Fruit fly (Drosophila melanogaster) whole organism, embryonic: ENCODE measurements around the gene CG32032.

ENCODE experiments used
- Antp ChIP-seq: fragments of 200-800 bp; sonication (Bioruptor generic); optimal IDR thresholded peaks from 3 replicates; lab custom pipeline; 2016; ENCODE audit warnings: missing biosample characterization, missing genetic modification characterization
- B-H2 ChIP-seq: fragments of 200-800 bp; sonication (Bioruptor generic); optimal IDR thresholded peaks from 2 replicates; lab custom pipeline; 2018; ENCODE audit warnings: missing biosample characterization, mild to moderate bottlenecking, missing genetic modification characterization
- Blimp-1 ChIP-seq: fragments of 200-800 bp; sonication (Bioruptor generic); optimal IDR thresholded peaks from 3 replicates; lab custom pipeline; 2018; ENCODE audit warnings: missing biosample characterization, missing genetic modification characterization, mild to moderate bottlenecking, moderate library complexity, missing genetic modification reagents
- CG10979 ChIP-seq: fragments of 200-800 bp; sonication (Bioruptor generic); optimal IDR thresholded peaks from 2 replicates; lab custom pipeline; 2018; ENCODE audit warnings: missing biosample characterization, mild to moderate bottlenecking, missing genetic modification characterization, moderate library complexity
- CG13296 ChIP-seq: fragments of 200-800 bp; sonication (Bioruptor generic); optimal IDR thresholded peaks from 3 replicates; lab custom pipeline; 2018; ENCODE audit warnings: missing biosample characterization, mild to moderate bottlenecking, missing genetic modification characterization
- CG13894 ChIP-seq: fragments of 200-800 bp; sonication (Bioruptor generic); optimal IDR thresholded peaks from 3 replicates; lab custom pipeline; 2018; ENCODE audit warnings: missing biosample characterization, mild to moderate bottlenecking, missing genetic modification characterization, moderate library complexity
- CG14860 ChIP-seq: fragments of 200-800 bp; sonication (Bioruptor generic); IDR thresholded peaks from 3 replicates; pipeline ENCODE4 v1.3.6; 2022; ENCODE audit warnings: missing biosample characterization, missing genetic modification characterization; ENCODE audit not compliant: partially characterized antibody
- CG1832 ChIP-seq: fragments of 200-800 bp; sonication (Bioruptor generic); optimal IDR thresholded peaks from 2 replicates; lab custom pipeline; 2017; ENCODE audit warnings: missing biosample characterization, mild to moderate bottlenecking, missing genetic modification characterization, inconsistent platforms
- CG2120 ChIP-seq: fragments of 200-800 bp; sonication (Bioruptor generic); optimal IDR thresholded peaks from 3 replicates; lab custom pipeline; 2016; ENCODE audit warnings: missing biosample characterization, missing genetic modification characterization
- CG31224 ChIP-seq: fragments of 200-800 bp; sonication (Bioruptor generic); IDR thresholded peaks from 2 replicates; pipeline ENCODE4 v1.3.6; 2022; ENCODE audit warnings: missing biosample characterization, missing genetic modification characterization
- CG3163 ChIP-seq: fragments of 200-800 bp; sonication (Bioruptor generic); optimal IDR thresholded peaks from 3 replicates; lab custom pipeline; 2016; ENCODE audit warnings: missing biosample characterization, missing genetic modification characterization
- CG34376 ChIP-seq: fragments of 200-800 bp; sonication (Bioruptor generic); optimal IDR thresholded peaks from 2 replicates; lab custom pipeline; 2018; ENCODE audit warnings: missing biosample characterization, mild to moderate bottlenecking, missing genetic modification characterization
- CG42726 ChIP-seq: fragments of 200-800 bp; sonication (Bioruptor generic); IDR thresholded peaks from 2 replicates; pipeline ENCODE4 v1.3.6; 2022; ENCODE audit warnings: missing biosample characterization, missing genetic modification characterization; ENCODE audit not compliant: partially characterized antibody
- CG4424 ChIP-seq: fragments of 200-800 bp; sonication (Bioruptor generic); optimal IDR thresholded peaks from 3 replicates; lab custom pipeline; 2016; ENCODE audit warnings: missing biosample characterization, missing genetic modification characterization
- CG4730 ChIP-seq: fragments of 200-800 bp; sonication (Bioruptor generic); IDR thresholded peaks from 2 replicates; pipeline ENCODE4 v1.3.6; 2022; ENCODE audit warnings: missing biosample characterization, missing genetic modification characterization
- CG9215 ChIP-seq: fragments of 200-800 bp; sonication (Bioruptor generic); IDR thresholded peaks from 2 replicates; pipeline ENCODE4 v1.3.6; 2022; ENCODE audit warnings: missing biosample characterization, missing genetic modification characterization
- CG9437 ChIP-seq: fragments of 200-800 bp; sonication (Bioruptor generic); optimal IDR thresholded peaks from 2 replicates; lab custom pipeline; 2018; ENCODE audit warnings: missing biosample characterization, mild to moderate bottlenecking, missing genetic modification characterization
- CG9876 ChIP-seq: fragments of 200-800 bp; sonication (Bioruptor generic); optimal IDR thresholded peaks from 2 replicates; lab custom pipeline; 2016; ENCODE audit warnings: missing biosample characterization, missing genetic modification characterization
- CHES-1-like ChIP-seq: fragments of 200-800 bp; sonication (Bioruptor generic); optimal IDR thresholded peaks from 2 replicates; lab custom pipeline; 2016; ENCODE audit warnings: missing biosample characterization, missing genetic modification characterization
- Chrac-16 ChIP-seq: fragments of 200-800 bp; sonication (Bioruptor generic); optimal IDR thresholded peaks from 3 replicates; lab custom pipeline; 2016; ENCODE audit warnings: missing biosample characterization, missing genetic modification characterization
- HHEX ChIP-seq: fragments of 200-800 bp; sonication (Bioruptor generic); optimal IDR thresholded peaks from 3 replicates; lab custom pipeline; 2017; ENCODE audit warnings: missing biosample characterization, mild to moderate bottlenecking, missing genetic modification characterization, missing genetic modification reagents
- HLH3B ChIP-seq: fragments of 200-800 bp; sonication (Bioruptor generic); IDR thresholded peaks from 2 replicates; pipeline ENCODE4 v1.3.6; 2022; ENCODE audit warnings: missing biosample characterization, missing genetic modification characterization
- Med ChIP-seq: fragments of 200-800 bp; sonication (Bioruptor generic); peaks from one replicate; lab custom pipeline; 2016; ENCODE audit warnings: missing biosample characterization, missing genetic modification characterization, mild to moderate bottlenecking, inconsistent platforms, moderate library complexity
- Myb ChIP-seq: fragments of 200-800 bp; sonication (Bioruptor generic); optimal IDR thresholded peaks from 2 replicates; lab custom pipeline; 2016; ENCODE audit warnings: missing biosample characterization, missing genetic modification characterization
- chinmo ChIP-seq: fragments of 200-800 bp; sonication (Bioruptor generic); IDR thresholded peaks from 4 replicates; pipeline ENCODE4 v1.3.6; 2022; ENCODE audit warnings: missing biosample characterization, missing genetic modification characterization; ENCODE audit not compliant: partially characterized antibody
- cwo ChIP-seq: fragments of 200-800 bp; sonication (Bioruptor generic); optimal IDR thresholded peaks from 3 replicates; lab custom pipeline; 2017; ENCODE audit warnings: missing biosample characterization, missing genetic modification characterization, mild to moderate bottlenecking, moderate library complexity, missing genetic modification reagents
- dmrt99B ChIP-seq: fragments of 200-800 bp; sonication (Bioruptor generic); optimal IDR thresholded peaks from 2 replicates; lab custom pipeline; 2018; ENCODE audit warnings: missing biosample characterization, mild to moderate bottlenecking, missing genetic modification characterization, moderate library complexity
- dysf ChIP-seq: fragments of 200-800 bp; sonication (Bioruptor generic); IDR thresholded peaks from 3 replicates; pipeline ENCODE4 v1.3.6; 2022; ENCODE audit warnings: missing biosample characterization, missing genetic modification characterization
- ems ChIP-seq: fragments of 200-800 bp; sonication (Bioruptor generic); optimal IDR thresholded peaks from 3 replicates; lab custom pipeline; 2016; ENCODE audit warnings: missing biosample characterization, missing genetic modification characterization
- esg ChIP-seq: fragments of 200-800 bp; sonication (Bioruptor generic); conservative IDR thresholded peaks from 2 replicates; pipeline ENCODE4 v1.3.6; 2022; ENCODE audit warnings: missing biosample characterization, missing genetic modification characterization
- eve ChIP-seq, 2 experiments: fragments of >200 bp; optimal IDR thresholded peaks; 2 replicates each; lab custom pipeline; 2017; ENCODE audit warnings: missing biosample characterization in 2 of 2, missing genetic modification characterization in 2 of 2
- gem ChIP-seq: fragments of 200-800 bp; sonication (Bioruptor generic); optimal IDR thresholded peaks from 2 replicates; lab custom pipeline; 2019; ENCODE audit warnings: missing biosample characterization, mild to moderate bottlenecking, missing genetic modification characterization, moderate library complexity
- gsb ChIP-seq: fragments of 200-800 bp; sonication (Bioruptor generic); IDR thresholded peaks from 2 replicates; pipeline ENCODE4 v1.3.6; 2022; ENCODE audit warnings: missing biosample characterization, missing genetic modification characterization
- jumu ChIP-seq: fragments of 200-800 bp; sonication (Bioruptor generic); optimal IDR thresholded peaks from 3 replicates; lab custom pipeline; 2016; ENCODE audit warnings: missing biosample characterization, missing genetic modification characterization
- nau ChIP-seq: fragments of 200-800 bp; sonication (Bioruptor generic); optimal IDR thresholded peaks from 3 replicates; lab custom pipeline; 2017; ENCODE audit warnings: missing biosample characterization, mild to moderate bottlenecking, missing genetic modification characterization, missing genetic modification reagents
- sens ChIP-seq: fragments of 200-800 bp; sonication (Bioruptor generic); peaks from one replicate; lab custom pipeline; 2016; ENCODE audit warnings: missing biosample characterization, missing genetic modification characterization
- sisA ChIP-seq: fragments of 200-800 bp; sonication (Bioruptor generic); IDR thresholded peaks from 2 replicates; pipeline ENCODE4 v1.3.6; 2022; ENCODE audit warnings: missing biosample characterization, missing genetic modification characterization
- toy ChIP-seq: fragments of 200-800 bp; sonication (Bioruptor generic); IDR thresholded peaks from 2 replicates; pipeline ENCODE4 v1.3.6; 2022; ENCODE audit warnings: missing biosample characterization, missing genetic modification characterization

Gene CG32032

dm6 chr3L:9127690-9128458 lies 35.0 kb downstream of the CG32032 start (continued):
- TF ChIP-seq Myb (peak; percentile 39), eve (GFP tag; optimal IDR thresholded peaks at IDR 0.05; lab: Kevin White, UChicago) (peak in 1 of 2 experiments; percentile 86), CG9215 (peak; percentile 23; the same call in 1 of the 2 replicates), CG42726 (GFP tag; lab: Robert Waterston, UW) (no peak), toy (GFP tag; lab: Robert Waterston, UW) (no peak), ems (peak; percentile 33), HHEX (GFP tag; lab: Kevin White, UChicago) (peak; percentile 67), CG1832 (peak; percentile 58), Antp (GFP tag; lab: Kevin White, UChicago) (peak; percentile 62), CG9437 (peak; percentile 45), HLH3B (GFP tag; lab: Robert Waterston, UW) (peak; percentile 29; the same call in 1 of the 2 replicates), gem (tag; lab: Kevin White, UChicago) (peak; percentile 71), CG4730 (no peak), CG31224 (GFP tag; lab: Robert Waterston, UW) (0 out of 2 replicates have a peak, but pooled peaks have one; percentile 15), B-H2 (no peak), chinmo (peak; percentile 62; the same call in 1 of the 4 replicates), Blimp-1 (peak; percentile 30), CHES-1-like (peak; percentile 50), CG10979 (tag; lab: Kevin White, UChicago) (peak; percentile 54), CG14860 (GFP tag; lab: Robert Waterston, UW) (no peak), sens (peak; percentile 52), CG3163 (peak; percentile 67), Med (peak; percentile 88), cwo (GFP tag; lab: Kevin White, UChicago) (peak; percentile 45), CG13296 (peak; percentile 32), esg (GFP tag; lab: Robert Waterston, UW) (no peak), CG2120 (peak; percentile 76), sisA (GFP tag; lab: Robert Waterston, UW) (peak; percentile 52; the same call in 1 of the 2 replicates), CG34376 (GFP tag; lab: Kevin White, UChicago) (peak; percentile 17), dysf (GFP tag; lab: Robert Waterston, UW) (peak; percentile 69), CG4424 (GFP tag; lab: Kevin White, UChicago) (peak; percentile 72), jumu (peak; percentile 62), CG9876 (GFP tag; lab: Kevin White, UChicago) (peak; percentile 56), nau (GFP tag; lab: Kevin White, UChicago) (peak; percentile 23), CG13894 (peak; percentile 32), gsb (GFP tag; lab: Robert Waterston, UW) (no peak), dmrt99B (tag; lab: Kevin White, UChicago) (peak; percentile 71), Chrac-16 (GFP tag; lab: Kevin White, UChicago) (peak; percentile 32)
